Worm (Caenorhabditis elegans) whole organism, late embryonic: ENCODE data around the gene Y46G5A.20.

Source experiments
- F13H6.1 ChIP-seq: sonication (generic microtip); optimal IDR thresholded peaks from 2 replicates; lab custom pipeline; 2016; ENCODE audit warnings: missing genetic modification characterization, missing compliant biosample characterization
- ceh-19 ChIP-seq: fragments of 200-800 bp; sonication (Bioruptor generic); optimal IDR thresholded peaks from 2 replicates; lab custom pipeline; 2018; ENCODE audit warnings: mild to moderate bottlenecking, missing genetic modification characterization, missing compliant biosample characterization
- ceh-24 ChIP-seq: sonication (generic microtip); optimal IDR thresholded peaks from 2 replicates; lab custom pipeline; 2016; ENCODE audit warnings: mild to moderate bottlenecking, missing genetic modification characterization, missing compliant biosample characterization
- elt-2 ChIP-seq: sonication (generic microtip); optimal IDR thresholded peaks from 2 replicates; lab custom pipeline; 2016; ENCODE audit warnings: missing genetic modification reagents, missing genetic modification characterization, missing compliant biosample characterization
- pha-4 ChIP-seq: fragments of 150-350 bp; optimal IDR thresholded peaks from 2 replicates; lab custom pipeline; 2018; ENCODE audit warnings: missing biosample characterization, missing genetic modification reagents, missing genetic modification characterization

DNA sequence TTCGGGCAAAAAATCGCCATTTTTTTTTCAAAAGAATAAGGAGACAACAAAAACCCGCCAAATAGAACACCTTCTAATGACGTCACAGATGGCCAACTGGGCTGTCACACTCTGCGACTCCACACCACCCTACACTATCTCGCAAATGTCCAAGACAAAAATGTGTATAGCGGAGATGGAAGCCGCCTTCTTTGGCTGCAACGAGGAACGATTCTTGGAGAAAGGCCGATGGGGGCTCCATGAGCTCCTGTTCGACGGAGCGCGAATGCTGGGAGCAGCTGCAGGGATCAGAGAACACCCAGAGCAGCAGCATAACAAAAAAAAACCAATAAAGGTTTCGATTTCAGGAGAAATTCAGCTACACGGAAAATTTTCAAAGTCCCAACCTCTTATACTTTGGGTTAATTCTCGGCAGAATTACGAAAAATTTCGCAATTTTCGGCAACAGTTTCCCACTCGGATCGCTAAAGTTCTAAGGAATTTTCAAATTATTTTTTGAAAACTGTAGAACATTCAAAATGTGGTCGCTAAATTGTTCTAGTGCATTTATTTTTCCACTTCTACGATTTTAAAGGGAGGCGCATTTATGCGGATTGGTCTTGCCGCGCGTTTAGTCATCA is 4.9 kb upstream of the Y46G5A.20 start:
- TF ChIP-seq ceh-24 (tag; lab: Kevin White, UChicago) (no peak), ceh-19 (GFP tag; lab: Kevin White, UChicago) (no peak), elt-2 (tag; lab: Kevin White, UChicago) (no peak), F13H6.1 (tag; lab: Kevin White, UChicago) (no peak), pha-4 (no peak)
